Worm (Caenorhabditis elegans) whole organism, L2 larva: Measurements from ENCODE around the gene col-83.

Source experiments
- C34F6.9 ChIP-seq: fragments of 150-350 bp; optimal IDR thresholded peaks from 2 replicates; lab custom pipeline; 2014; ENCODE audit warnings: missing biosample characterization, missing genetic modification characterization
- F13H6.1 ChIP-seq: sonication (generic microtip); optimal IDR thresholded peaks from 2 replicates; lab custom pipeline; 2016; ENCODE audit warnings: missing genetic modification characterization, missing compliant biosample characterization
- R02D3.7 ChIP-seq: fragments of 150-350 bp; optimal IDR thresholded peaks from 2 replicates; lab custom pipeline; 2014; ENCODE audit warnings: missing biosample characterization, missing genetic modification characterization
- Y55F3AM.14 ChIP-seq: fragments of 200-800 bp; sonication (Bioruptor generic); optimal IDR thresholded peaks from 2 replicates; lab custom pipeline; 2018; ENCODE audit warnings: mild to moderate bottlenecking, missing genetic modification characterization, missing compliant biosample characterization
- ZK546.5 ChIP-seq: sonication (generic microtip); optimal IDR thresholded peaks from 2 replicates; lab custom pipeline; 2017; ENCODE audit warnings: missing biosample characterization, missing genetic modification characterization
- alr-1 ChIP-seq: fragments of 150-350 bp; optimal IDR thresholded peaks from 2 replicates; lab custom pipeline; 2014; ENCODE audit warnings: missing biosample characterization, missing genetic modification characterization
- aly-2 ChIP-seq: fragments of 150-350 bp; optimal IDR thresholded peaks from 2 replicates; lab custom pipeline; 2014; ENCODE audit warnings: missing biosample characterization, missing genetic modification characterization
- ama-1 ChIP-seq: fragments of 150-350 bp; optimal IDR thresholded peaks from 2 replicates; lab custom pipeline; 2018; ENCODE audit warnings: inconsistent platforms
- blmp-1 ChIP-seq: sonication (generic microtip); optimal IDR thresholded peaks from 2 replicates; lab custom pipeline; 2017; ENCODE audit warnings: missing genetic modification characterization, mild to moderate bottlenecking, missing compliant biosample characterization, antibody characterized with exemption, moderate library complexity; ENCODE audit not compliant: insufficient read depth
- ceh-16 ChIP-seq: fragments of 150-350 bp; optimal IDR thresholded peaks from 2 replicates; lab custom pipeline; 2014; ENCODE audit warnings: missing biosample characterization, missing genetic modification characterization
- ceh-82 ChIP-seq: fragments of 150-350 bp; optimal IDR thresholded peaks from 2 replicates; lab custom pipeline; 2014; ENCODE audit warnings: missing biosample characterization, missing genetic modification characterization
- crh-2 ChIP-seq: sonication (generic microtip); optimal IDR thresholded peaks from 2 replicates; lab custom pipeline; 2017; ENCODE audit warnings: missing biosample characterization, missing genetic modification characterization
- dmd-4 ChIP-seq: sonication (generic microtip); optimal IDR thresholded peaks from 2 replicates; lab custom pipeline; 2017; ENCODE audit warnings: missing biosample characterization, missing genetic modification characterization
- egl-27 ChIP-seq: sonication (generic microtip); optimal IDR thresholded peaks from 3 replicates; lab custom pipeline; 2017; ENCODE audit warnings: missing biosample characterization, missing genetic modification reagents, missing genetic modification characterization
- elt-1 ChIP-seq: fragments of 150-350 bp; optimal IDR thresholded peaks from 2 replicates; lab custom pipeline; 2014; ENCODE audit warnings: missing biosample characterization, missing genetic modification characterization
- elt-3 ChIP-seq: sonication (generic microtip); optimal IDR thresholded peaks from 2 replicates; lab custom pipeline; 2017; ENCODE audit warnings: missing biosample characterization, missing genetic modification characterization
- fos-1 ChIP-seq: fragments of 150-350 bp; optimal IDR thresholded peaks from 2 replicates; lab custom pipeline; 2014; ENCODE audit warnings: missing biosample characterization, missing genetic modification characterization
- gmeb-1 ChIP-seq: fragments of 150-350 bp; optimal IDR thresholded peaks from 2 replicates; lab custom pipeline; 2014; ENCODE audit warnings: missing biosample characterization, missing genetic modification characterization
- lin-11 ChIP-seq: fragments of 150-350 bp; sonication (generic microtip); optimal IDR thresholded peaks from 2 replicates; lab custom pipeline; 2014; ENCODE audit warnings: missing biosample characterization, missing genetic modification characterization, inconsistent platforms, mixed read lengths
- lin-39 ChIP-seq: fragments of 150-350 bp; optimal IDR thresholded peaks from 2 replicates; lab custom pipeline; 2014; ENCODE audit warnings: missing biosample characterization, missing genetic modification reagents, missing genetic modification characterization
- lsy-2 ChIP-seq, 2 experiments: fragments of 150-350 bp in 1 of 2; sonication (generic microtip) in 1 of 2; optimal IDR thresholded peaks; 2 replicates each; lab custom pipeline; 2014 to 2017; ENCODE audit warnings: missing biosample characterization in 2 of 2, missing genetic modification characterization in 2 of 2
- mab-5 ChIP-seq: fragments of 150-350 bp; optimal IDR thresholded peaks from 2 replicates; lab custom pipeline; 2014; ENCODE audit warnings: missing biosample characterization, missing genetic modification characterization
- mbf-1 ChIP-seq: sonication (generic microtip); optimal IDR thresholded peaks from 2 replicates; lab custom pipeline; 2017; ENCODE audit warnings: missing biosample characterization, missing genetic modification characterization
- mdl-1 ChIP-seq, 2 experiments: fragments of 150-350 bp in 1 of 2; sonication (generic microtip) in 1 of 2; optimal IDR thresholded peaks; 2 replicates each; lab custom pipeline; 2017; ENCODE audit warnings: missing biosample characterization in 2 of 2, missing genetic modification characterization in 2 of 2
- nhr-11 ChIP-seq: fragments of 150-350 bp; optimal IDR thresholded peaks from 2 replicates; lab custom pipeline; 2014; ENCODE audit warnings: missing biosample characterization, missing genetic modification characterization
- nhr-129 ChIP-seq: fragments of 150-350 bp; optimal IDR thresholded peaks from 2 replicates; lab custom pipeline; 2014; ENCODE audit warnings: missing biosample characterization, missing genetic modification characterization
- nhr-21 ChIP-seq: fragments of 150-350 bp; optimal IDR thresholded peaks from 2 replicates; lab custom pipeline; 2014; ENCODE audit warnings: missing biosample characterization, missing genetic modification characterization
- nhr-23 ChIP-seq: fragments of 150-350 bp; optimal IDR thresholded peaks from 2 replicates; lab custom pipeline; 2014; ENCODE audit warnings: missing biosample characterization, missing genetic modification reagents, missing genetic modification characterization
- nhr-237 ChIP-seq: fragments of 150-350 bp; optimal IDR thresholded peaks from 2 replicates; lab custom pipeline; 2014; ENCODE audit warnings: missing biosample characterization, missing genetic modification characterization
- nhr-25 ChIP-seq: fragments of 150-350 bp; sonication (generic microtip); optimal IDR thresholded peaks from 3 replicates; lab custom pipeline; 2014; ENCODE audit warnings: missing biosample characterization, missing genetic modification characterization
- nhr-6 ChIP-seq: fragments of 150-350 bp; optimal IDR thresholded peaks from 2 replicates; lab custom pipeline; 2014; ENCODE audit warnings: missing biosample characterization, missing genetic modification characterization
- peb-1 ChIP-seq: fragments of 150-350 bp; optimal IDR thresholded peaks from 2 replicates; lab custom pipeline; 2014; ENCODE audit warnings: missing biosample characterization, missing genetic modification characterization
- sem-4 ChIP-seq: fragments of 150-350 bp; optimal IDR thresholded peaks from 2 replicates; lab custom pipeline; 2014; ENCODE audit warnings: missing biosample characterization, missing genetic modification reagents, missing genetic modification characterization
- skn-1 ChIP-seq: sonication (generic microtip); optimal IDR thresholded peaks from 2 replicates; lab custom pipeline; 2017; ENCODE audit warnings: missing biosample characterization, missing genetic modification characterization
- sma-9 ChIP-seq, 2 experiments: fragments of 150-350 bp in 1 of 2; sonication (generic microtip) in 1 of 2; optimal IDR thresholded peaks; 2 replicates each; lab custom pipeline; 2014 to 2016; ENCODE audit warnings: missing genetic modification characterization in 2 of 2, mild to moderate bottlenecking in 1 of 2, missing biosample characterization in 1 of 2, missing compliant biosample characterization in 1 of 2, missing genetic modification reagents in 1 of 2, moderate library complexity in 1 of 2
- snpc-4 ChIP-seq: fragments of 150-350 bp; optimal IDR thresholded peaks from 2 replicates; lab custom pipeline; 2014; ENCODE audit warnings: missing biosample characterization, missing genetic modification characterization
- unc-39 ChIP-seq: fragments of 150-350 bp; optimal IDR thresholded peaks from 2 replicates; lab custom pipeline; 2014; ENCODE audit warnings: missing biosample characterization, missing genetic modification characterization
- unc-55 ChIP-seq: fragments of 150-350 bp; sonication (generic microtip); optimal IDR thresholded peaks from 3 replicates; lab custom pipeline; 2014; ENCODE audit warnings: missing biosample characterization, missing genetic modification reagents, missing genetic modification characterization
- unc-62 ChIP-seq: fragments of 150-350 bp; optimal IDR thresholded peaks from 2 replicates; lab custom pipeline; 2014; ENCODE audit warnings: missing biosample characterization, missing genetic modification reagents, missing genetic modification characterization
- ztf-1 ChIP-seq: fragments of 200-800 bp; sonication (Bioruptor generic); conservative IDR thresholded peaks from 2 replicates; pipeline ENCODE4 v1.3.6; 2022; ENCODE audit warnings: missing genetic modification characterization, missing compliant biosample characterization
- ztf-11 ChIP-seq: sonication (generic microtip); optimal IDR thresholded peaks from 2 replicates; lab custom pipeline; 2017; ENCODE audit warnings: missing biosample characterization, missing genetic modification characterization
- ztf-4 ChIP-seq: fragments of 150-350 bp; optimal IDR thresholded peaks from 2 replicates; lab custom pipeline; 2014; ENCODE audit warnings: missing biosample characterization, missing genetic modification characterization

Gene col-83

ce11 chrII:11088137-11088536 is 42.4 kb upstream of the col-83 start:
- TF ChIP-seq nhr-21 (tag; lab: Kevin White, UChicago): no peak
- no peak for TF ChIP-seq nhr-11 (tag; lab: Kevin White, UChicago)
- TF ChIP-seq ama-1 (lab: Kevin White, UChicago): no peak
- TF ChIP-seq sma-9 (GFP tag; optimal IDR thresholded peaks at IDR 0.05; lab: Kevin White, UChicago): no peak
- TF ChIP-seq sma-9 (tag; optimal IDR thresholded peaks at IDR 0.05; lab: Kevin White, UChicago): no peak
- TF ChIP-seq nhr-25 (tag; lab: Kevin White, UChicago): no peak
- TF ChIP-seq peb-1: no peak
- TF ChIP-seq lin-39 (tag; lab: Kevin White, UChicago): no peak
- TF ChIP-seq elt-3: no peak
- TF ChIP-seq sem-4: no peak
- no peak for TF ChIP-seq unc-55 (GFP tag; lab: Kevin White, UChicago)
- no peak for TF ChIP-seq egl-27 (tag; lab: Kevin White, UChicago)
- no peak for TF ChIP-seq unc-39 (tag; lab: Kevin White, UChicago)
- no peak for TF ChIP-seq C34F6.9 (tag; lab: Kevin White, UChicago)
- no peak for TF ChIP-seq snpc-4 (tag; lab: Kevin White, UChicago)
- TF ChIP-seq mdl-1 (tag; optimal IDR thresholded peaks at IDR 0.05; lab: Kevin White, UChicago): no peak
- no peak for TF ChIP-seq nhr-237 (tag; lab: Kevin White, UChicago)

ce11 chrII:11086770-11087169 is 41.0 kb upstream of the col-83 start:
- TF ChIP-seq ceh-16 (tag; lab: Kevin White, UChicago): no peak
- TF ChIP-seq nhr-237 (tag; lab: Kevin White, UChicago): no peak
- TF ChIP-seq ama-1 (lab: Kevin White, UChicago): no peak
- TF ChIP-seq ztf-4 (tag; lab: Kevin White, UChicago): no peak
- TF ChIP-seq nhr-129 (tag; lab: Kevin White, UChicago): no peak
- TF ChIP-seq dmd-4 (tag; lab: Kevin White, UChicago): no peak
- TF ChIP-seq skn-1 (tag; lab: Kevin White, UChicago): no peak
- no peak for TF ChIP-seq alr-1 (tag; lab: Kevin White, UChicago)
- TF ChIP-seq ZK546.5 (tag; lab: Kevin White, UChicago): no peak
- TF ChIP-seq mab-5 (tag; lab: Kevin White, UChicago): no peak
- TF ChIP-seq sem-4: no peak
- no peak for TF ChIP-seq lsy-2 (tag; optimal IDR thresholded peaks at IDR 0.05; lab: Kevin White, UChicago)
- no peak for TF ChIP-seq elt-1 (tag; lab: Kevin White, UChicago)
- TF ChIP-seq sma-9 (GFP tag; optimal IDR thresholded peaks at IDR 0.05; lab: Kevin White, UChicago): no peak
- no peak for TF ChIP-seq sma-9 (tag; optimal IDR thresholded peaks at IDR 0.05; lab: Kevin White, UChicago)
- TF ChIP-seq R02D3.7 (tag; lab: Kevin White, UChicago): no peak
- no peak for TF ChIP-seq ztf-1
- no peak for TF ChIP-seq lin-11 (tag; lab: Kevin White, UChicago)
- no peak for TF ChIP-seq unc-55 (GFP tag; lab: Kevin White, UChicago)
- no peak for TF ChIP-seq ceh-82 (tag; lab: Kevin White, UChicago)

- TF ChIP-seq nhr-23 (tag; lab: Kevin White, UChicago) (peak; percentile 81), elt-1 (tag; lab: Kevin White, UChicago) (peak; percentile 79), F13H6.1 (no peak), ceh-16 (tag; lab: Kevin White, UChicago) (peak; percentile 81), ztf-11 (tag; lab: Kevin White, UChicago) (no peak), nhr-237 (tag; lab: Kevin White, UChicago) (no peak), ZK546.5 (tag; lab: Kevin White, UChicago) (no peak), blmp-1 (tag; lab: Kevin White, UChicago) (peak; percentile 8)
These were observed 30.8 kb upstream of the col-83 start for ce11 chrII:11076550-11076949.

- TF ChIP-seq aly-2 (tag; lab: Kevin White, UChicago) (no peak), unc-62 (GFP tag; lab: Kevin White, UChicago) (no peak), crh-2 (tag; lab: Kevin White, UChicago) (no peak), nhr-11 (tag; lab: Kevin White, UChicago) (no peak), lsy-2 (tag; optimal IDR thresholded peaks at IDR 0.05; lab: Kevin White, UChicago) (no peak), nhr-129 (tag; lab: Kevin White, UChicago) (no peak), Y55F3AM.14 (no peak), ZK546.5 (tag; lab: Kevin White, UChicago) (no peak), sma-9 (GFP tag; optimal IDR thresholded peaks at IDR 0.05; lab: Kevin White, UChicago) (no peak), sma-9 (tag; optimal IDR thresholded peaks at IDR 0.05; lab: Kevin White, UChicago) (no peak), nhr-21 (tag; lab: Kevin White, UChicago) (no peak), nhr-237 (tag; lab: Kevin White, UChicago) (no peak), nhr-6 (tag; lab: Kevin White, UChicago) (no peak), gmeb-1 (no peak), ceh-82 (tag; lab: Kevin White, UChicago) (no peak), alr-1 (tag; lab: Kevin White, UChicago) (no peak), egl-27 (tag; lab: Kevin White, UChicago) (no peak), skn-1 (tag; lab: Kevin White, UChicago) (no peak), mbf-1 (no peak), fos-1 (tag; lab: Kevin White, UChicago) (no peak)
- TF ChIP-seq, all 48 proteins: peak for 0
These were observed 26.8 kb upstream of the col-83 start for ce11 chrII:11072565-11072964.
